Fruit fly (Drosophila melanogaster): Measurements from ENCODE around the gene CG31145.

Gene CG31145

dm6 chr3R:23605315-23605881 is 64.1 kb downstream of the CG31145 start, which contains the start of gene CG10184:
CG10184 (minus strand) TSS chr3R:23605495.
- TF ChIP-seq CG4328 (GFP tag; optimal IDR thresholded peaks at IDR 0.05): no peak
- no peak for TF ChIP-seq CG13296 (GFP tag; optimal IDR thresholded peaks at IDR 0.05)
- no peak for TF ChIP-seq CG10209 (GFP tag; optimal IDR thresholded peaks at IDR 0.05)
- no peak for TF ChIP-seq yki (optimal IDR thresholded peaks at IDR 0.05)
- no peak for TF ChIP-seq Oli (tag; optimal IDR thresholded peaks at IDR 0.05)
- no peak for TF ChIP-seq lola (GFP tag; optimal IDR thresholded peaks at IDR 0.05)
- TF ChIP-seq hth (optimal IDR thresholded peaks at IDR 0.05): no peak
- TF ChIP-seq CG8359 (GFP tag; optimal IDR thresholded peaks at IDR 0.05; ENCODE audit: borderline replicate concordance): no peak
- TF ChIP-seq E2f2 (GFP tag; IDR thresholded peaks at IDR 0.05): no peak
- TF ChIP-seq HmgZ (tag; optimal IDR thresholded peaks at IDR 0.05): no peak
- no peak for TF ChIP-seq Doc3 (GFP tag; IDR thresholded peaks at IDR 0.05; ENCODE audit: partially characterized antibody)
- no peak for TF ChIP-seq kah (GFP tag; optimal IDR thresholded peaks at IDR 0.05)
- peak; percentile 29 to 33 for TF ChIP-seq Trl (optimal IDR thresholded peaks at IDR 0.05)
- no peak for TF ChIP-seq Trl (GFP tag; optimal IDR thresholded peaks at IDR 0.05)
- TF ChIP-seq CG18011 (GFP tag; optimal IDR thresholded peaks at IDR 0.05): no peak
- no peak for TF ChIP-seq bbx (GFP tag; IDR thresholded peaks at IDR 0.05; ENCODE audit: partially characterized antibody)
- TF ChIP-seq gfzf (GFP tag; optimal IDR thresholded peaks at IDR 0.05): no peak
- peak; percentile 84 for TF ChIP-seq CG3163 (GFP tag; optimal IDR thresholded peaks at IDR 0.05)
- TF ChIP-seq fru (optimal IDR thresholded peaks at IDR 0.05): no peak
- TF ChIP-seq tgo (GFP tag; IDR thresholded peaks at IDR 0.05): no peak
- no peak for TF ChIP-seq CG4360 (GFP tag; IDR thresholded peaks at IDR 0.05)
- TF ChIP-seq ftz-f1 (GFP tag; optimal IDR thresholded peaks at IDR 0.05): peak; percentile 6
- TF ChIP-seq shn (GFP tag; optimal IDR thresholded peaks at IDR 0.05): no peak
- no peak for TF ChIP-seq CG7928 (GFP tag; optimal IDR thresholded peaks at IDR 0.05)
- no peak for TF ChIP-seq Meics (GFP tag; optimal IDR thresholded peaks at IDR 0.05)
- TF ChIP-seq CG33557 (GFP tag; optimal IDR thresholded peaks at IDR 0.05): no peak
- TF ChIP-seq corto (GFP tag; optimal IDR thresholded peaks at IDR 0.05): no peak
- TF ChIP-seq tio (GFP tag; optimal IDR thresholded peaks at IDR 0.05): no peak
- TF ChIP-seq CG34376 (GFP tag; optimal IDR thresholded peaks at IDR 0.05): peak; percentile 1
- TF ChIP-seq Mes4 (GFP tag; optimal IDR thresholded peaks at IDR 0.05): no peak
- TF ChIP-seq D (optimal IDR thresholded peaks at IDR 0.05): no peak
- no peak for TF ChIP-seq D (GFP tag; optimal IDR thresholded peaks at IDR 0.05)
- TF ChIP-seq gsb-n (tag; optimal IDR thresholded peaks at IDR 0.05): no peak
- peak; percentile 56 for TF ChIP-seq sens (GFP tag)
- TF ChIP-seq CG17385 (GFP tag; optimal IDR thresholded peaks at IDR 0.05): peak; percentile 25
- no peak for TF ChIP-seq scrt (GFP tag; optimal IDR thresholded peaks at IDR 0.05)
- TF ChIP-seq chm (GFP tag; IDR thresholded peaks at IDR 0.05): no peak
- no peak for TF ChIP-seq HHEX (GFP tag; optimal IDR thresholded peaks at IDR 0.05)
- TF ChIP-seq Ada2b (GFP tag; IDR thresholded peaks at IDR 0.05): no peak
- no peak for TF ChIP-seq Antp (GFP tag; optimal IDR thresholded peaks at IDR 0.05)
- TF ChIP-seq cato (GFP tag; optimal IDR thresholded peaks at IDR 0.05; ENCODE audit: borderline replicate concordance): no peak
- no peak for TF ChIP-seq so (GFP tag; IDR thresholded peaks at IDR 0.05)
- peak in 1 of 2 experiments; percentile 49 for TF ChIP-seq Pdp1 (GFP tag; optimal IDR thresholded peaks at IDR 0.05)
- TF ChIP-seq CG9876 (GFP tag; optimal IDR thresholded peaks at IDR 0.05): no peak
- TF ChIP-seq az2 (GFP tag; optimal IDR thresholded peaks at IDR 0.05): no peak
- no peak for TF ChIP-seq D19A (tag; optimal IDR thresholded peaks at IDR 0.05)
- TF ChIP-seq gt (GFP tag; IDR thresholded peaks at IDR 0.05): no peak
- TF ChIP-seq sug (tag; optimal IDR thresholded peaks at IDR 0.05): no peak
- no peak for TF ChIP-seq otp (GFP tag; IDR thresholded peaks at IDR 0.05)
- peak; percentile 85 for TF ChIP-seq CG17802 (tag; optimal IDR thresholded peaks at IDR 0.05)
- TF ChIP-seq CG14441 (GFP tag; IDR thresholded peaks at IDR 0.05): no peak
- TF ChIP-seq CG3995 (GFP tag; optimal IDR thresholded peaks at IDR 0.05): peak; percentile 33

All from whole organism, embryonic.